Fruit fly (Drosophila melanogaster): Measurements from ENCODE around the gene jp.

jp gene

DNA sequence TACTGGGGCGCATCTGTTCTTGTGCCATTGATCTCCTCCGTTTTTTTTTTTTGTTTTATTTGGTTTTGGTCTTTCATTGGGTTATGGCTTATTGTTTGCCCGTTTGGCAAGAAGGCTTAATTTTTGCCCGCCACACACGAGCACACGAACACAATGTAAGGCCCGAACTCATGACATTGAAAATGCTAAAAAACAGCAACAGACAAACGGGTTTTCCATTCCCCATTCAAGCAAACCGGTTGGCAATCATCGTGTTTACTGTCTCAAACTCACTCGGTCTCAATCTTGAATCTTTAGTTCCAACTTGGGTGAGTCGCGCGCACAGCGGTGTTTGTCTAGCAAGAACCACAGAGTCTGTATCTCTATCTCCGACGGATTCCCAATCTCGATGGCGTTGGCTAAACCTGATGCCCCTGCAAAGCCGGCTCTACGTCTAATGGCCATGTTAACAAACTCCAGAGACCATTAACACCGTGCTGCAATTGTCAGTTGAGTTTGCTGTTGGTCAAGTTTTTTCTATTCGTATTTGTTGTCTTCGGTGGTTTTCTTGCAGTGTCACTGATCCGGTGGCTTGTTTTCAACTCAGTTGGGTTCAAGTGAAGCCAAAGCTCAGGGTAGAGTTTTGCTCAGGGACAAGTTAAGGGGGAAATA lies 57.9 kb downstream of the jp start (continued):
- TF ChIP-seq CG7368 (GFP tag; optimal IDR thresholded peaks at IDR 0.05) = no peak
- TF ChIP-seq Eip93F (GFP tag; optimal IDR thresholded peaks at IDR 0.05) = no peak
- TF ChIP-seq Sox15 (GFP tag; optimal IDR thresholded peaks at IDR 0.05) = no peak
- no peak for TF ChIP-seq Smox (GFP tag; optimal IDR thresholded peaks at IDR 0.05)
- no peak for TF ChIP-seq CG10669 (GFP tag; optimal IDR thresholded peaks at IDR 0.05)
- TF ChIP-seq salr (GFP tag; optimal IDR thresholded peaks at IDR 0.05) = no peak
- no peak for TF ChIP-seq CG6163 (GFP tag; IDR thresholded peaks at IDR 0.05)
- no peak for TF ChIP-seq Eip78C (GFP tag)
- no peak for TF ChIP-seq pdm3 (GFP tag; optimal IDR thresholded peaks at IDR 0.05)
- TF ChIP-seq esn (GFP tag; optimal IDR thresholded peaks at IDR 0.05) = no peak
- no peak for TF ChIP-seq achi (GFP tag; optimal IDR thresholded peaks at IDR 0.05)
- TF ChIP-seq ss (GFP tag; optimal IDR thresholded peaks at IDR 0.05) = peak in 1 of 2 experiments; percentile 15
- no peak for TF ChIP-seq Gug (GFP tag; IDR thresholded peaks at IDR 0.05)
- no peak for TF ChIP-seq Blimp-1 (GFP tag; optimal IDR thresholded peaks at IDR 0.05)
- peak; percentile 23; the same call in 1 of the 2 replicates for TF ChIP-seq CG15336 (GFP tag; IDR thresholded peaks at IDR 0.05)
- no peak for TF ChIP-seq Sox102F (GFP tag; optimal IDR thresholded peaks at IDR 0.05)
- peak; percentile 7 for TF ChIP-seq Lpt (GFP tag; optimal IDR thresholded peaks at IDR 0.05)
- no peak for TF ChIP-seq CG4318 (GFP tag; optimal IDR thresholded peaks at IDR 0.05)
- no peak for TF ChIP-seq svp (GFP tag)

DNA sequence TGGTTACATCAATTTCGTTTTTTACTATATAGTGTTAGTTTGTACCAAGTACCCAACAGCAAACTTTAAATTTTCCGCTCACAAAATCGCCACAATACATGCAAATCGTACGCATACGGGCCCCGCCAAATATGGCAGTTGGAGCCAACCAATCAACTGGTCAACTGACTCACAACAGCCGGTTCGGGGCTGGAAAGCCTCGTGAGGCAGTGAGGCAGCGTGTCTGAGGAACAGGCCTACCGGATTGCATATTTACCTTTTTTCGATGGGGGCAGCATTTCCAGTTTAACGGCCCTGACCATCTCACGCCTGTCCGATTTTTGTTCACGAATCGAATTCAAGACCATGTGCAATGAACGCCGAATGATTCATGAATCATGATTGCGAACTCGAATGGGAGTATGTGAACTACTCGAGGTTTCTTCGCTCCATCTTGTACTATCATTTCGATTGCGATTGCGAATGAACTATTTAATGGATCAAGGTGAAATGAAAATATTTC lies 60.0 kb downstream of the jp start:
- TF ChIP-seq CG11294 (GFP tag; IDR thresholded peaks at IDR 0.05) (no peak), CG8632 (GFP tag; optimal IDR thresholded peaks at IDR 0.05) (no peak), Hr4 (GFP tag; optimal IDR thresholded peaks at IDR 0.05) (peak; percentile 2), svp (GFP tag) (peak; percentile 29), CG6163 (GFP tag; IDR thresholded peaks at IDR 0.05) (peak; percentile 58), acj6 (GFP tag; optimal IDR thresholded peaks at IDR 0.05) (no peak), Sox15 (GFP tag; optimal IDR thresholded peaks at IDR 0.05) (no peak), vri (GFP tag; optimal IDR thresholded peaks at IDR 0.05) (no peak), Met (GFP tag; optimal IDR thresholded peaks at IDR 0.05) (no peak), CG6792 (GFP tag; optimal IDR thresholded peaks at IDR 0.05) (no peak), dsx (GFP tag; optimal IDR thresholded peaks at IDR 0.05; ENCODE audit: poor library complexity, severe bottlenecking) (peak; percentile 33), CG11762 (GFP tag; optimal IDR thresholded peaks at IDR 0.05; ENCODE audit: insufficient read depth) (no peak), OdsH (GFP tag; optimal IDR thresholded peaks at IDR 0.05) (no peak), CG1621 (tag; optimal IDR thresholded peaks at IDR 0.05) (peak; percentile 3), Blimp-1 (GFP tag; optimal IDR thresholded peaks at IDR 0.05) (peak; percentile 11), CG7368 (GFP tag; optimal IDR thresholded peaks at IDR 0.05) (no peak), Eip78C (GFP tag) (peak; percentile 39), ss (GFP tag; optimal IDR thresholded peaks at IDR 0.05) (peak in 1 of 2 experiments; percentile 9), pdm3 (GFP tag; optimal IDR thresholded peaks at IDR 0.05) (no peak), dac (GFP tag; optimal IDR thresholded peaks at IDR 0.05) (no peak), eg (GFP tag; IDR thresholded peaks at IDR 0.05) (0 out of 3 replicates have a peak, but pooled peaks have one; percentile 24), CG3032 (tag; optimal IDR thresholded peaks at IDR 0.05) (no peak), Ets96B (tag; optimal IDR thresholded peaks at IDR 0.05) (no peak), achi (GFP tag; optimal IDR thresholded peaks at IDR 0.05) (no peak)

DNA sequence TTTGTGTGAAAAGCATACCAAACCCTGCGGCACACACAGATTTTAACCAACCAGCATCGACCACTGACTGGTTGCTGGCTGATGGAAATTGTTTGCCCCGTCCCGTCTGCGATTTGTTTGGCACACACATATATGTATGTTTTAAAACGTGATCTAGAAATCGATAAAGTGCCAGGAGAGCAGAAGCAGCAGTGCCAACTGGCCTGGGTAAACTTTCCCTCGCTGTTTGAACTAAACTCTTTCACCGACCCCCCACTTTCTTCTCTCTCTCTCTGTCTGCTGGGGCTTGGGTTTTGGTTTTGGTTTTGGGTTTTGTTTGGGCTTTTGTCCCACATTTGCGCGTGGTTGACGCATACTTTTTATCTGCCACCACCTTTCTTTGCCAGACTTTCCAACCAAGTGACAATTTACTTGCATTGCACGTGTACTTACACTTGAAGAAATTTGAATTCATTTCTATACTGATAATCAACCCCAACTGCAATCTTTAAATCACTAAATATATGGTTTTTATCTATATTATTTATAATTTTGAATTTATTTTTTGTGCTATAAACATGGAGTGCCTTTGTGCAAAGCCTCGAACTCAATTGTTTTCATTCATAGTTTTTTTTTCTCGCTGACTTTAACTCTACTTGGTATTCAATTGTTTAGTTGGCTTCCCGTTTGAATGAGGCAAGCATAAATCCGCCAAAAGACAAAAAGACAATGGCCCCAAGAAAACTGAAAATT lies 61.0 kb downstream of the jp start:
- TF ChIP-seq CG6808 (GFP tag; optimal IDR thresholded peaks at IDR 0.05) (no peak), fd85E (GFP tag; optimal IDR thresholded peaks at IDR 0.05) (no peak), Sox14 (GFP tag; optimal IDR thresholded peaks at IDR 0.05) (no peak), CG6792 (GFP tag; optimal IDR thresholded peaks at IDR 0.05) (peak; percentile 26), CG16779 (tag; optimal IDR thresholded peaks at IDR 0.05) (no peak), CG7368 (GFP tag; optimal IDR thresholded peaks at IDR 0.05) (no peak), CG32006 (GFP tag; optimal IDR thresholded peaks at IDR 0.05) (peak; percentile 80), topi (GFP tag; optimal IDR thresholded peaks at IDR 0.05) (peak; percentile 38), Ets21C (GFP tag; optimal IDR thresholded peaks at IDR 0.05) (no peak), vri (GFP tag; optimal IDR thresholded peaks at IDR 0.05) (no peak), CG6163 (GFP tag; IDR thresholded peaks at IDR 0.05) (no peak), Eip93F (GFP tag; optimal IDR thresholded peaks at IDR 0.05) (no peak), CG8319 (GFP tag; optimal IDR thresholded peaks at IDR 0.05) (no peak), Smox (GFP tag; optimal IDR thresholded peaks at IDR 0.05) (no peak), fkh (GFP tag; optimal IDR thresholded peaks at IDR 0.05) (no peak), esn (GFP tag; optimal IDR thresholded peaks at IDR 0.05) (peak; percentile 21), Sox102F (GFP tag; optimal IDR thresholded peaks at IDR 0.05) (peak; percentile 10), Hr38 (GFP tag; optimal IDR thresholded peaks at IDR 0.05) (no peak), pdm3 (GFP tag; optimal IDR thresholded peaks at IDR 0.05) (no peak), CG11902 (GFP tag; optimal IDR thresholded peaks at IDR 0.05) (no peak)

Data from whole organism, prepupa.